Fruit fly (Drosophila melanogaster): ENCODE data around the gene CG3505.

- TF ChIP-seq ovo (GFP tag; optimal IDR thresholded peaks at IDR 0.05) (no peak), toe (GFP tag; optimal IDR thresholded peaks at IDR 0.05) (no peak), Hr96 (GFP tag; optimal IDR thresholded peaks at IDR 0.05) (no peak), kay (GFP tag; ENCODE audit: borderline replicate concordance) (no peak), Clk (GFP tag; optimal IDR thresholded peaks at IDR 0.05) (no peak)
Observed at dm6 chr3R:14707703-14708643, 50.7 kb downstream of the CG3505 start.

Data from whole organism, adult.